Worm (Caenorhabditis elegans) whole organism, young adult: Measurements from ENCODE around the gene srx-82.

ENCODE experiments used
- F10E7.11 ChIP-seq: sonication (generic microtip); optimal IDR thresholded peaks from 2 replicates; lab custom pipeline; 2017; ENCODE audit warnings: mild to moderate bottlenecking, missing genetic modification characterization, moderate library complexity, missing compliant biosample characterization
- F23B12.7 ChIP-seq: sonication (generic microtip); optimal IDR thresholded peaks from 2 replicates; lab custom pipeline; 2017; ENCODE audit warnings: missing genetic modification characterization, mild to moderate bottlenecking, missing compliant biosample characterization, antibody characterized with exemption, moderate library complexity; ENCODE audit not compliant: insufficient read depth
- F37B4.10 ChIP-seq: fragments of 200-800 bp; sonication (Bioruptor generic); IDR thresholded peaks from 2 replicates; pipeline ENCODE4 v1.3.6; 2022; ENCODE audit warnings: missing genetic modification characterization, missing compliant biosample characterization
- F39B2.1 ChIP-seq: fragments of 200-800 bp; sonication (Bioruptor generic); IDR thresholded peaks from 2 replicates; pipeline ENCODE4 v1.3.6; 2022; ENCODE audit warnings: missing genetic modification reagents, missing genetic modification characterization, missing compliant biosample characterization
- cebp-1 ChIP-seq, 2 experiments: fragments of 200-800 bp in 1 of 2; sonication (Bioruptor generic) in 1 of 2; sonication (generic microtip) in 1 of 2; IDR thresholded peaks in 1 of 2; optimal IDR thresholded peaks in 1 of 2; 2 replicates each; pipeline versions ENCODE4 v1.3.6 to Lab custom; 2017 to 2022; ENCODE audit warnings: missing compliant biosample characterization in 2 of 2, missing genetic modification characterization in 2 of 2, mild to moderate bottlenecking in 1 of 2, missing genetic modification reagents in 1 of 2, moderate library complexity in 1 of 2
- efl-1 ChIP-seq: fragments of 150-350 bp; optimal IDR thresholded peaks from 2 replicates; lab custom pipeline; 2014; ENCODE audit warnings: missing biosample characterization, missing genetic modification reagents, missing genetic modification characterization
- hmg-1.2 ChIP-seq: fragments of 200-800 bp; sonication (Bioruptor generic); IDR thresholded peaks from 2 replicates; pipeline ENCODE4 v1.3.6; 2022; ENCODE audit warnings: missing genetic modification reagents, missing genetic modification characterization, missing compliant biosample characterization
- lin-26 ChIP-seq: fragments of 200-800 bp; sonication (Bioruptor generic); IDR thresholded peaks from 2 replicates; pipeline ENCODE4 v1.3.6; 2022; ENCODE audit warnings: missing genetic modification reagents, missing genetic modification characterization, missing compliant biosample characterization
- nfya-1 ChIP-seq: sonication (generic microtip); optimal IDR thresholded peaks from 2 replicates; lab custom pipeline; 2017; ENCODE audit warnings: antibody characterized with exemption, missing compliant biosample characterization, missing genetic modification characterization, borderline replicate concordance; ENCODE audit not compliant: insufficient read depth
- nhr-90 ChIP-seq: sonication (generic microtip); optimal IDR thresholded peaks from 2 replicates; lab custom pipeline; 2016; ENCODE audit warnings: missing genotype, mild to moderate bottlenecking, missing genetic modification characterization, missing compliant biosample characterization
- rcor-1 ChIP-seq: fragments of 200-800 bp; sonication (Bioruptor generic); IDR thresholded peaks from 2 replicates; pipeline ENCODE4 v1.3.6; 2022; ENCODE audit warnings: missing genetic modification reagents, missing genetic modification characterization, missing compliant biosample characterization
- sdz-38 ChIP-seq: sonication (generic microtip); optimal IDR thresholded peaks from 2 replicates; lab custom pipeline; 2016; ENCODE audit warnings: missing genotype, missing genetic modification characterization, missing compliant biosample characterization
- ztf-28 ChIP-seq: fragments of 200-800 bp; sonication (Bioruptor generic); IDR thresholded peaks from 2 replicates; pipeline ENCODE4 v1.3.6; 2022; ENCODE audit warnings: missing genetic modification reagents, missing genetic modification characterization, missing compliant biosample characterization

DNA sequence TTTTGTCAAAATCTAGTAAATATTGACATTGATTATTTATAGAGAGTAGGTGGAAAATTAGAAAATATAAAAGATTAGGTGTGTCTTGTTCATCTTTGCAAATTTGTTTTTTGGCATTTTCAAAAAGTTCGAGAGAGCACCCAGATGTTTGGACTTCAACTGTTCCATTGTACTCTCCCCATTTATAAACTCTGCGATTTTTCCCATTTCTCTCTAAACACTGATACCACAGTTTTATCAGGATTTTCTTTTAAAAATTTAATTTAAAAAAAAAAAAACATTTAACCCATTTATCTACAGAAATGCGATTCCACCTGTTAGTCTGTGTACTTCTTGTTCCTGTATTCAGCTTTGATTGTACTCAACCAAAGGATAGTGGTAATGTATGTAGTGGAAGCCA lies 23.5 kb downstream of the srx-82 start, which contains the start of gene tag-290:
- no peak for TF ChIP-seq F23B12.7
- TF ChIP-seq F10E7.11, result no peak
- no peak for TF ChIP-seq F39B2.1 (GFP tag; lab: Robert Waterston, UW)
- no peak for TF ChIP-seq rcor-1 (GFP tag; lab: Robert Waterston, UW)
- TF ChIP-seq efl-1 (GFP tag; lab: Kevin White, UChicago), result no peak
- TF ChIP-seq cebp-1 (GFP tag; IDR thresholded peaks at IDR 0.05; lab: Robert Waterston, UW), result no peak
- no peak for TF ChIP-seq cebp-1 (tag; optimal IDR thresholded peaks at IDR 0.05; lab: Kevin White, UChicago)
- TF ChIP-seq ztf-28 (GFP tag; lab: Robert Waterston, UW), result no peak
- no peak for TF ChIP-seq lin-26
- no peak for TF ChIP-seq hmg-1.2
- no peak for TF ChIP-seq nhr-90 (tag; lab: Kevin White, UChicago)
- no peak for TF ChIP-seq sdz-38 (tag; lab: Kevin White, UChicago)
- TF ChIP-seq F37B4.10, result no peak
- TF ChIP-seq nfya-1, result no peak
